Worm (Caenorhabditis elegans): ENCODE measurements around the gene F46C8.8.

The F46C8.8 gene

DNA sequence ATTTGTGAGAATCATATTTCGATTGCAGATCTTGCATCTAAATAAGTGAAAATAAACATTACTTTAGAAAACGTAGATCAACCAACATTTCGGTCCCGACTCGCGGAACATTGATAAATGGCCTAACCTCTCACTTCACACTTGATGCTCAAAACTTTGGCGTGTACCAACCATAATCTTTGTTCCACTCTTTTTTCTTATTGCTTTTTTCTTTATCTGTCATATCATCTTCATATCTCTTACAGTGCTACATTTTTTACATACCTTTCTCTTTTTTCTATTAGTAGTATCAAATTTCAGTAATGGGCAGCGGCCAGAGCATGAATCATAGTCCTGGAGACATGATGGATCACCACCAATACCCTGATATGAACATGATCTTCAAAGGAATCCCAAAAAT lies 29.0 kb downstream of the F46C8.8 start, which contains the start of gene F46C8.3:
F46C8.3 (plus strand) TSS at position 301 of the 400 bp plus-strand sequence.
- TF ChIP-seq repo-1 (tag; optimal IDR thresholded peaks at IDR 0.05) (no peak), F55B11.4 (tag; optimal IDR thresholded peaks at IDR 0.05; ENCODE audit: borderline replicate concordance, insufficient read depth) (no peak), sea-2 (GFP tag; IDR thresholded peaks at IDR 0.05) (no peak), pha-4 (tag; optimal IDR thresholded peaks at IDR 0.05) (no peak)

DNA sequence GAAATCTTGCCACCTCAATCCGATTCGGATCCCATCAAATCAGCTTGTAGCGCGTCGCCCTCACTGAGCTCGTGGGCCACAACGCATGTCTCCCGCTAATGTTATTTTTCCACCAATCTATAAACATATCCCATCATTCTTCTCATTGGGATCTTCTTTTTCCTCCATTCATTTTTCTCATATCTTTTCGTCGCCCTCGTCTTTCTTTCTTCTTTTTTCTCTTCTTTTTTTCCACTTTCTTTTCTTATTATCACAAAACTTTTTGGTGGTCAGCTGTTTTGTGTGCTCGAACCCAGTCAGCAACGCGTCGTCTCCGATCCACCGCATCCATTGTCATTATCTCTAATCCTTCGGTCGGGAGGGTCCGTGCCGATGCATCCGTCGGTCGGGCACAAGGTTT lies 30.4 kb downstream of the F46C8.8 start:
- TF ChIP-seq nhr-120 (GFP tag; IDR thresholded peaks at IDR 0.05) (no peak), F23B12.7 (tag; optimal IDR thresholded peaks at IDR 0.05; ENCODE audit: insufficient read depth) (no peak), ztf-6 (GFP tag; IDR thresholded peaks at IDR 0.05) (no peak), zfh-2 (GFP tag; conservative IDR thresholded peaks at IDR 0.05) (0 out of 2 replicates have a peak, but pooled peaks have one; percentile 29), egl-44 (GFP tag; IDR thresholded peaks at IDR 0.05) (no peak), hmg-1.2 (GFP tag; IDR thresholded peaks at IDR 0.05) (no peak), cebp-1 (GFP tag; IDR thresholded peaks at IDR 0.05) (no peak), cebp-1 (tag; optimal IDR thresholded peaks at IDR 0.05) (no peak)

- TF ChIP-seq lsl-1 (GFP tag; optimal IDR thresholded peaks at IDR 0.05) = no peak
- TF ChIP-seq F55B11.4 (tag; optimal IDR thresholded peaks at IDR 0.05; ENCODE audit: borderline replicate concordance, insufficient read depth) = no peak
- TF ChIP-seq zfh-2 (GFP tag; conservative IDR thresholded peaks at IDR 0.05) = no peak
- TF ChIP-seq athp-1 (tag; optimal IDR thresholded peaks at IDR 0.05) = no peak
- no peak for TF ChIP-seq somi-1 (GFP tag; optimal IDR thresholded peaks at IDR 0.05)
- no peak for TF ChIP-seq dpff-1 (tag; optimal IDR thresholded peaks at IDR 0.05)
- no peak for TF ChIP-seq snpc-3.4 (tag; optimal IDR thresholded peaks at IDR 0.05)
- TF ChIP-seq K12H6.12 (tag; optimal IDR thresholded peaks at IDR 0.05) = no peak
- no peak for TF ChIP-seq aptf-2 (GFP tag; conservative IDR thresholded peaks at IDR 0.05)
- TF ChIP-seq bed-1 (GFP tag; IDR thresholded peaks at IDR 0.05) = no peak
- no peak for TF ChIP-seq bed-2 (GFP tag; IDR thresholded peaks at IDR 0.05)
- no peak for TF ChIP-seq mcd-1 (GFP tag; IDR thresholded peaks at IDR 0.05)
- TF ChIP-seq hmg-20 (GFP tag; IDR thresholded peaks at IDR 0.05) = no peak
- no peak for TF ChIP-seq atf-7 (tag; optimal IDR thresholded peaks at IDR 0.05)
Observed at ce11 chrX:7522595-7522994, 31.6 kb downstream of the F46C8.8 start.

DNA sequence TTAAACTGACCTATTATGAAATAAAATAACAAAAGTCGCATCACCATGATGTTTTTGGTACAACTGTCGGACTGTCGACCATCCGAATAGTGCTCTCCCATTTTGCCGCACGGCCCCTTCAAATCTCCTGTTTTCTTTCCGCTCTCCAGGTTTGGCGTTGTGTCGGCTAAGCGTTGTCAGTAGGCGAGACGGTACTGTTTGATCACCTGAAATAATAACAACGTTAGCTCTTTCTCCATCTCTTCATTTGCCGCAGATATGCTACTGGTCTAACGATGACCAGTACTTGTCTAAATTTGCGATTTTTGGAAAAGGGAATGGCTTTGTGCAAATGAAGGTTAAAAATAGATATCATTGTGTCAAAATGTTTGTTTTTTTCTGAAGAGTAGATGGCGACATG lies 34.7 kb downstream of the F46C8.8 start, which contains the start of gene chts-1:
chts-1 (minus strand) TSS at position 101 of the 400 bp plus-strand sequence.
- TF ChIP-seq ztf-6 (GFP tag; IDR thresholded peaks at IDR 0.05) (no peak), zfh-2 (GFP tag; conservative IDR thresholded peaks at IDR 0.05) (no peak), Y53G8AR.9 (GFP tag; conservative IDR thresholded peaks at IDR 0.05) (no peak), Y53F4B.3 (GFP tag; IDR thresholded peaks at IDR 0.05) (no peak), ztf-26 (tag; optimal IDR thresholded peaks at IDR 0.05) (no peak), lin-26 (GFP tag; IDR thresholded peaks at IDR 0.05) (no peak), aptf-3 (GFP tag; IDR thresholded peaks at IDR 0.05) (no peak), D2030.7 (GFP tag; IDR thresholded peaks at IDR 0.05) (no peak), madf-10 (tag; optimal IDR thresholded peaks at IDR 0.05) (no peak), F52B5.7 (tag; optimal IDR thresholded peaks at IDR 0.05) (no peak), snpc-1.3 (tag; optimal IDR thresholded peaks at IDR 0.05; ENCODE audit: insufficient read depth) (no peak), ceh-40 (GFP tag; IDR thresholded peaks at IDR 0.05) (no peak), lin-40 (tag; optimal IDR thresholded peaks at IDR 0.05) (no peak), nhr-120 (GFP tag; IDR thresholded peaks at IDR 0.05) (no peak), F49E8.2 (tag; optimal IDR thresholded peaks at IDR 0.05; ENCODE audit: insufficient read depth) (no peak)

Data from whole organism, young adult.